Worm (Caenorhabditis elegans): Measurements from ENCODE around the gene kqt-2.

Gene kqt-2

DNA sequence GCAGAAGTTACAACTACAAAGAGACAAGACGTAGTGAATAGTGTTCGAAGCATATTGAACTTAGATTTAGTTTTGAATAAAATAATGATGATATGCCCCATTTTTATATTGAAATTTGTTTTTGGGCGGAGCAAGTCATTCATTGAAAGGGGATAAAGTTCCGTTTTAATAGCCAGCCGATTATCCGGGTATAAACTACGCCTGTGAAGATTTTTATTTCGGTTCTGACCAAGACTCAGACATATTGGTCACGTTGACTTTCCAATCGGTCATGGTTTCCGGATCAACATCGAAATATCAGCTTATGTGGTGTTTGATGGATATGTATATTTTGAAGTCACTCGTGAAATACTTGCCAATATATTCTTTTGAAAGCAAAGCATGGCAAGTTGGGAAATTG lies 27.5 kb downstream of the kqt-2 start, which contains the start of gene K02A6.4:
K02A6.4 (minus strand) TSS at position 101 of the 400 bp plus-strand sequence.
- no peak for TF ChIP-seq unc-130 (tag; optimal IDR thresholded peaks at IDR 0.05)
- no peak for TF ChIP-seq blmp-1 (tag; optimal IDR thresholded peaks at IDR 0.05)
- no peak for TF ChIP-seq nhr-28 (tag; optimal IDR thresholded peaks at IDR 0.05)
- TF ChIP-seq ceh-82 (tag; optimal IDR thresholded peaks at IDR 0.05), result no peak
- TF ChIP-seq dpl-1 (GFP tag; optimal IDR thresholded peaks at IDR 0.05), result no peak
- TF ChIP-seq ceh-63 (GFP tag; optimal IDR thresholded peaks at IDR 0.05), result no peak
- TF ChIP-seq zag-1 (tag; optimal IDR thresholded peaks at IDR 0.05), result no peak
- TF ChIP-seq sptf-1 (tag; optimal IDR thresholded peaks at IDR 0.05), result no peak
- TF ChIP-seq snpc-4 (tag; optimal IDR thresholded peaks at IDR 0.05), result no peak
- TF ChIP-seq pqm-1 (tag; optimal IDR thresholded peaks at IDR 0.05), result no peak
- TF ChIP-seq hpl-2 (GFP tag; optimal IDR thresholded peaks at IDR 0.05), result no peak
- TF ChIP-seq nhr-237 (tag; optimal IDR thresholded peaks at IDR 0.05), result no peak
- no peak for TF ChIP-seq mep-1 (tag; optimal IDR thresholded peaks at IDR 0.05)
- TF ChIP-seq fkh-8 (tag; optimal IDR thresholded peaks at IDR 0.05), result no peak
- no peak for TF ChIP-seq ztf-4 (tag; optimal IDR thresholded peaks at IDR 0.05)
- no peak for TF ChIP-seq efl-3 (GFP tag; optimal IDR thresholded peaks at IDR 0.05)
- no peak for TF ChIP-seq tbx-2 (tag; optimal IDR thresholded peaks at IDR 0.05)
- no peak for TF ChIP-seq C16A3.4 (tag; optimal IDR thresholded peaks at IDR 0.05)
- TF ChIP-seq lin-35 (GFP tag; optimal IDR thresholded peaks at IDR 0.05), result no peak
- TF ChIP-seq ceh-90 (tag; optimal IDR thresholded peaks at IDR 0.05), result no peak

- no peak for TF ChIP-seq mab-9 (GFP tag; IDR thresholded peaks at IDR 0.05)
- TF ChIP-seq elt-2 (tag; optimal IDR thresholded peaks at IDR 0.05), result no peak
- no peak for TF ChIP-seq alr-1 (tag; optimal IDR thresholded peaks at IDR 0.05; ENCODE audit: borderline replicate concordance)
- no peak for TF ChIP-seq grh-1 (GFP tag; IDR thresholded peaks at IDR 0.05)
- no peak for TF ChIP-seq lin-13 (GFP tag; optimal IDR thresholded peaks at IDR 0.05)
- TF ChIP-seq ets-5 (GFP tag; IDR thresholded peaks at IDR 0.05), result no peak
- TF ChIP-seq fkh-10 (GFP tag; optimal IDR thresholded peaks at IDR 0.05), result no peak
Measured at ce11 chrX:8216957-8217356, 29.2 kb downstream of the kqt-2 start.

- TF ChIP-seq lin-14 (GFP tag; optimal IDR thresholded peaks at IDR 0.05), result no peak
- TF ChIP-seq pag-3 (tag; optimal IDR thresholded peaks at IDR 0.05; ENCODE audit: borderline replicate concordance, insufficient read depth), result no peak
- TF ChIP-seq fkh-10 (GFP tag; optimal IDR thresholded peaks at IDR 0.05), result no peak
- TF ChIP-seq nhr-12 (tag; optimal IDR thresholded peaks at IDR 0.05), result no peak
- no peak for TF ChIP-seq unc-98 (GFP tag; IDR thresholded peaks at IDR 0.05)
- no peak for TF ChIP-seq unc-130 (tag; optimal IDR thresholded peaks at IDR 0.05)
- no peak for TF ChIP-seq pax-3 (tag; optimal IDR thresholded peaks at IDR 0.05)
- no peak for TF ChIP-seq aly-2 (tag; optimal IDR thresholded peaks at IDR 0.05)
Measured at ce11 chrX:8214424-8215115, 31.6 kb downstream of the kqt-2 start, which contains the start of gene C47D2.1. Gene C47D2.1 (plus strand): TSS chrX:8215065.

DNA sequence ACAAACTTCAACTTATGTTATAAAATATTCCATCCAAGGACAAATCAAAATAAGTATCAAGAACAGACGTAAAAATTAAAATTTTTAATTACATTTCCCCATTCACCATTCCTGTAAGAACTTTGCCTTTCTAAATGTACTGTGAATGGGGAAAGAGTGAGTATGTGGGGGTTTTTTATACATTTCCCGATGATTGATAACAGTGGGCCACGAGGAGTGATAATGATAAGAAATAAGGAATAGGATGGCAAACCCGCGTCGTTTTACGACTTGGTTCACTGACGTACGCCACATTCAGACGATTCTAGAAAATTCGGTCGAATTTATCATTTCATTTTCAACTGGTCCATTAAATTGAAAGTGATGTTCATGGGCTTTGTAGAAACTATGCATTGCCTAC lies 35.2 kb downstream of the kqt-2 start, which contains the start of gene cdd-1:
cdd-1 (minus strand) TSS at position 151 of the 400 bp plus-strand sequence.
- TF ChIP-seq skn-1 (tag; optimal IDR thresholded peaks at IDR 0.05) (no peak), efl-1 (optimal IDR thresholded peaks at IDR 0.05) (no peak), efl-1 (GFP tag; optimal IDR thresholded peaks at IDR 0.05 in 1 of 2) (peak in 1 of 2 experiments; percentile 79), vab-15 (tag; optimal IDR thresholded peaks at IDR 0.05) (no peak), nhr-47 (tag; optimal IDR thresholded peaks at IDR 0.05) (no peak), C04F5.9 (tag; optimal IDR thresholded peaks at IDR 0.05) (no peak), mep-1 (tag; optimal IDR thresholded peaks at IDR 0.05) (no peak), lir-3 (tag; optimal IDR thresholded peaks at IDR 0.05; ENCODE audit: poor library complexity) (no peak), nhr-237 (tag; optimal IDR thresholded peaks at IDR 0.05) (no peak), blmp-1 (tag; optimal IDR thresholded peaks at IDR 0.05) (peak; percentile 56), ceh-63 (GFP tag; optimal IDR thresholded peaks at IDR 0.05) (no peak), fkh-4 (tag; optimal IDR thresholded peaks at IDR 0.05; ENCODE audit: borderline replicate concordance) (no peak), nhr-28 (tag; optimal IDR thresholded peaks at IDR 0.05) (no peak), nhr-71 (tag; optimal IDR thresholded peaks at IDR 0.05) (peak; percentile 68), nhr-90 (tag; optimal IDR thresholded peaks at IDR 0.05; ENCODE audit: poor library complexity) (peak; percentile 46), mab-9 (GFP tag; IDR thresholded peaks at IDR 0.05) (0 out of 2 replicates have a peak, but pooled peaks have one; percentile 9), ceh-82 (tag; optimal IDR thresholded peaks at IDR 0.05) (no peak), egl-27 (tag; optimal IDR thresholded peaks at IDR 0.05) (no peak), nhr-20 (tag; optimal IDR thresholded peaks at IDR 0.05) (peak; percentile 60), unc-86 (tag; optimal IDR thresholded peaks at IDR 0.05) (no peak), dsc-1 (tag; optimal IDR thresholded peaks at IDR 0.05) (no peak)

All from whole organism, L1 larva.